Fruit fly (Drosophila melanogaster): Measurements from ENCODE around the gene mRpS26.

DNA sequence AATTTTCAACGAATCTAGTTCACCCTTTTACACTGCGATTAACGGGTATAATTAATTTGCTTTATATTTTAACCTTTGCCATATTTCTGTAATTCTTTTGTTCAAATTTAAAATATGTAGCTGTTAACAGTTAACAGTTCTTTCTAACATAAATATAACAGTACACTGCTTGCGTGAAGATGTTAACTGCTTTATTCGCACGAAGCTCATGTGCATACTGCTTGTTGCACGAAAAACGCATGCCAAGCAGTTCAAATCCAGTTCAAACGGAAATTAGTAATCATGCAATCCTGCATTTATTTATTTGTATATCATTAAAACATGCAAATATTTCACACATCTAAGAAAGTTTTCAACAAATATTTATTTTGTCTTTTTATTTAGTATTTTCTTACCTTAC lies 18.4 kb upstream of the mRpS26 start:
- TF ChIP-seq CG6792 (GFP tag; optimal IDR thresholded peaks at IDR 0.05) = no peak
- TF ChIP-seq Blimp-1 (GFP tag; optimal IDR thresholded peaks at IDR 0.05) = no peak
- no peak for TF ChIP-seq OdsH (GFP tag; optimal IDR thresholded peaks at IDR 0.05)

Data from whole organism, prepupa.